Worm (Caenorhabditis elegans) whole organism, early embryonic: ENCODE measurements around the gene cdr-4.

Experiments
- B0310.2 ChIP-seq: sonication (generic microtip); optimal IDR thresholded peaks from 2 replicates; lab custom pipeline; 2016; ENCODE audit warnings: mild to moderate bottlenecking, missing genetic modification characterization, missing compliant biosample characterization
- F13C5.2 ChIP-seq: sonication (generic microtip); optimal IDR thresholded peaks from 2 replicates; lab custom pipeline; 2017; ENCODE audit warnings: mild to moderate bottlenecking, missing genetic modification characterization, inconsistent platforms, missing compliant biosample characterization
- aly-1 ChIP-seq: sonication (generic microtip); optimal IDR thresholded peaks from 2 replicates; lab custom pipeline; 2016; ENCODE audit warnings: missing genetic modification characterization, missing compliant biosample characterization
- ama-1 ChIP-seq: fragments of 150-350 bp; optimal IDR thresholded peaks from 2 replicates; lab custom pipeline; 2014
- ceh-36 ChIP-seq: sonication (generic microtip); optimal IDR thresholded peaks from 2 replicates; lab custom pipeline; 2016; ENCODE audit warnings: missing genetic modification characterization, inconsistent platforms, missing compliant biosample characterization
- ets-7 ChIP-seq: sonication (generic microtip); optimal IDR thresholded peaks from 2 replicates; lab custom pipeline; 2016; ENCODE audit warnings: missing genotype, missing genetic modification characterization, missing compliant biosample characterization
- flt-1 ChIP-seq: fragments of 200-800 bp; sonication (Bioruptor generic); IDR thresholded peaks from 2 replicates; pipeline ENCODE4 v1.3.6; 2022; ENCODE audit warnings: missing genetic modification characterization, missing compliant biosample characterization
- hmbx-1 ChIP-seq: sonication (generic microtip); optimal IDR thresholded peaks from 2 replicates; lab custom pipeline; 2016; ENCODE audit warnings: mild to moderate bottlenecking, missing genetic modification characterization, missing compliant biosample characterization
- hmg-4 ChIP-seq: fragments of 200-800 bp; sonication (Bioruptor generic); optimal IDR thresholded peaks from 2 replicates; lab custom pipeline; 2018; ENCODE audit warnings: mild to moderate bottlenecking, missing genetic modification characterization, missing compliant biosample characterization
- scrt-1 ChIP-seq: fragments of 200-800 bp; sonication (Bioruptor generic); IDR thresholded peaks from 2 replicates; pipeline ENCODE4 v1.3.6; 2022; ENCODE audit warnings: missing genetic modification characterization, missing compliant biosample characterization
- sea-1 ChIP-seq: fragments of 200-800 bp; sonication (Bioruptor generic); conservative IDR thresholded peaks from 2 replicates; pipeline ENCODE4 v1.3.6; 2022; ENCODE audit warnings: missing genetic modification characterization, missing compliant biosample characterization
- tbx-11 ChIP-seq: fragments of 200-800 bp; sonication (Bioruptor generic); IDR thresholded peaks from 2 replicates; pipeline ENCODE4 v1.3.6; 2022; ENCODE audit warnings: missing genetic modification characterization, missing compliant biosample characterization
- tbx-37 ChIP-seq: fragments of 200-800 bp; sonication (Bioruptor generic); conservative IDR thresholded peaks from 2 replicates; pipeline ENCODE4 v1.3.6; 2022; ENCODE audit warnings: missing genetic modification reagents, missing genetic modification characterization, missing compliant biosample characterization
- tra-4 ChIP-seq: sonication (generic microtip); optimal IDR thresholded peaks from 2 replicates; lab custom pipeline; 2017; ENCODE audit warnings: missing genetic modification characterization, missing compliant biosample characterization

DNA sequence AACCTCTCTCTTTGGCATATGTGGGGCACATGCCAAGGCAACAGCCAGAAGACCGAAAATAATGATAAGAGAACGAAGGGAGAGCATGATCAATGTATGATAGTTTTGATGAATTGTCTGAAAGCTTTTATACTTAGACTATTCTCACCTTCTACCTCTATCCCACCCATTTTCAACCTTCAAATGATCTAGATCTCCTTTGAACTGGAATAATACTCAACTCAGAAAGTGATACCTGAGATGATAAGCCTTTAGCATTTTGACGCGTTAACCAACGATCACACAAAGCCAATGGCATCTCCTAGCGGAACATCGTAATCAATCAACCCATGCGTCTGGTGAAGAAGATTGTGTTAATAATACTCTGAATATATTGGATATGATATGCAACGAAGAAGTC lies 3.9 kb downstream of the cdr-4 start, which contains the start of gene K01D12.9:
- TF ChIP-seq ama-1 (lab: Kevin White, UChicago) (no peak), ceh-36 (no peak), tbx-11 (no peak), F13C5.2 (no peak), B0310.2 (tag; lab: Kevin White, UChicago) (no peak), flt-1 (no peak), tbx-37 (GFP tag; lab: Robert Waterston, UW) (no peak), hmbx-1 (tag; lab: Kevin White, UChicago) (no peak), tra-4 (tag; lab: Kevin White, UChicago) (no peak), aly-1 (tag; lab: Kevin White, UChicago) (no peak), scrt-1 (no peak), hmg-4 (GFP tag; lab: Kevin White, UChicago) (no peak), ets-7 (tag; lab: Kevin White, UChicago) (no peak), sea-1 (GFP tag; lab: Robert Waterston, UW) (no peak)
